Fruit fly (Drosophila melanogaster) Kc167 (cell line): Measurements from ENCODE around the gene CG7720.

Experiments used
- Myc ChIP-seq: fragments of >200 bp; optimal IDR thresholded peaks from 2 replicates; lab custom pipeline; 2017; ENCODE audit warnings: missing external identifiers
- psq ChIP-seq: fragments of >200 bp; optimal IDR thresholded peaks from 2 replicates; lab custom pipeline; 2017; ENCODE audit warnings: missing external identifiers

DNA sequence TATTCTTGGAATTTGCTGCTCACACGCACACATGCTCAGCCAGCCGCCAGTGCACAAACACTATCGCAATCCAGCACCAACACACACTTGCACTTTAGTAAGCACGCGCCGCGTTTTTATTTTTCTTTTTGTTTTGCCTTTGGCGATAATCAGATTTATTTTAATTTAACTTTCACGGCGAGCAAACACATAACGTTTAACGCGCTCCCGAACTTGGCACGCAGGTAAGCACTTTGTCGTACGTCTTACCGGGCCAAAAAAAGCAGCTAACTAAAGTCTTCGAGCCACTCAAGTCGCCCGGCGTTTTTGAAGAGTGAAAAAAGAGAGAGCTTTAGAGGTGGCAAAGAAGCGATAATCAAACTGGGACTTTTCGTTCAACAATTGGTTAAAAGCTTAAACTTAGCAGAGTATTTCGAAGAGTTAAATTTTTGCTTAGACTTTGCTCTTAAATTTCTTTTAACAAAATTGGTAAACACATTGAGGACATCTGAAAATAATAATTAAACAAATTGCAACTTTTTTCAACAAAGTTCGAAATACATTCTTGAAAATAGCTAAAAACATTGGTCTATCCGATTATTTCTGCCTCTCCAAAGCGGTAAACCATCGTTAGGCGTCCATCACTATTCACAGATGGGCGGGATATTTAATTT, 51.6 kb downstream of the CG7720 start, which contains the start of gene Mekk1:
- TF ChIP-seq psq (lab: Kevin White, UChicago) (no peak), Myc (lab: Kevin White, UChicago) (no peak)
